Worm (Caenorhabditis elegans) whole organism, L4/young adult: ENCODE results near the gene sri-29.

Source experiments
- W03F9.2 ChIP-seq: fragments of 150-350 bp; optimal IDR thresholded peaks from 2 replicates; lab custom pipeline; 2014; ENCODE audit warnings: missing biosample characterization, missing genetic modification characterization
- dao-5 ChIP-seq: sonication (generic microtip); optimal IDR thresholded peaks from 2 replicates; lab custom pipeline; 2016; ENCODE audit warnings: missing genotype, missing genetic modification characterization, moderate library complexity, missing compliant biosample characterization
- him-1 ChIP-seq: sonication (generic microtip); optimal IDR thresholded peaks from 2 replicates; lab custom pipeline; 2016; ENCODE audit warnings: missing genotype, missing genetic modification reagents, missing genetic modification characterization, missing compliant biosample characterization

The sri-29 gene

DNA sequence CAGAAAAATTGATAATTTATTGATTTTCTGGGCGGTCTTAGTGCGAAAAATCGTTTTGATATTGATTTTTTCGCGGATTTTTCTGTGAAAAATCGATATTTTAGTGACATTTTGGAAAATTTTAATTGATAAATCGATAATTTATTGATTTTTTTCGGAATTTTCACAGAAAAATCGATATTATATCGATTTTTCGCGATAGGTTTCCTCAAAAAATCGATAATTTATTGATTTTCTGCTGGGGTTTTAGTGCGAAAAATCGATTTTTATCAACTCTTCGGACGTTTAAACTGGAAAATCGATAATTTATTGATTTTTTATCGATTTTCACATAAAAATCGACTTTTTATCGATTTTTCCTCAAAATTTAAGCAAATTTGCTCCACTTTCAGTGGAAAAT lies 23.3 kb downstream of the sri-29 start:
- TF ChIP-seq W03F9.2 (tag; lab: Kevin White, UChicago) (no peak), him-1 (tag; lab: Kevin White, UChicago) (no peak), dao-5 (tag; lab: Kevin White, UChicago) (no peak)

DNA sequence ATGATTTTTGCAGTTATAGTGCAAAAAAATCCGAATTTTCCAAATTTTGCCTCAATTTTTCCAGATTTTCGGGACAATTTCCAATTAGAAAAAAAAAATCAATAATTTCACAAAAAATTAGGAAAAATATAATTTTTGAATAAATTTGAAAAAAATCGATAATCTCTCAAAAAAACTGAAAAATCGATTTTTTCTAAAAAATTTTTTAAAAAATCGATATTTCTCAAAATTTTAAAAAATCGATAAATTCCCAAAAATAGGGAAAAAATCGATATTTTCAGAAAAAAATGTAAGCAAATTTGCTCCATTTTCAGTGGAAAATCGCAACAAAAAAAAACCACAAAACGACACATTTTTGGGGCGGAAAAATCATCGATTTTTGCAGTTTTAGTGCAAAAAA lies 23.8 kb downstream of the sri-29 start:
- no peak for TF ChIP-seq him-1 (tag; lab: Kevin White, UChicago)

DNA sequence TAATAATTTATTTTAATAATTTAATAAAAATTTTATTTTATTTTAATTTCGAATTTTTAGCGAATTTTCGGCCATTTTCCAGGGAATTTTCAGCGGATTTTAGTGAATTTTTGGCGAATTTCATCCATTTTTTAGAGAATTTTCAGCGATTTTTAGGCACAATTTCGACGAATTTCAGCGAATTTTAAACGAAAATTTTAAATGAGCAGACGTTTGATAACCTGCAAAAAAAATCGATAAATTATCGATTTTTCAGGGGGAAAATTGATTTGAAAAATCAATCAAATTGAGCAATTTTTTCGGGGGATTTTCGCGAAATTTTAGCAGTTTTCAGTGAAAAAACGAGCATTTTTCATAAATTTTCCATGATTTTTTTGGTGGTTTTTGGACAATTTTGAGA lies 24.5 kb downstream of the sri-29 start:
- no peak for TF ChIP-seq him-1 (tag; lab: Kevin White, UChicago)
- no peak for TF ChIP-seq dao-5 (tag; lab: Kevin White, UChicago)

DNA sequence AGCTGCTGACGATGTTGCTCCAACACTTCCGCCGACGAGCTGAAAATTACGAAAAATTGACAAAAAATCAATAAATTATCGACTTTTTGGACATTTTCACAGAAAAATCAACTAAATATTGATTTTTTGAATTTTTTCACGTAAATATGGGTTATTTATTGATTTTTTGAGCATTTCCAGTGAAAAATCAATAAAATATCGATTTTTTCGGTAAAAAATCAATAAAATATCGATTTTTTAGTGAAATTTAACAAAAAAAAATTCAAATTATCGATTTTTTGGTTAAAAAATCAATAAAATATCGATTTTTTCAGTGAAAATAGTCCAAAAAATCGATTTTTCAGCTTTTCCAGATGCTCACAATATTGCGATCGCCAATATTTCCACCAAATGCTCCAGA lies 26.1 kb downstream of the sri-29 start:
- TF ChIP-seq W03F9.2 (tag; lab: Kevin White, UChicago), result no peak
- TF ChIP-seq dao-5 (tag; lab: Kevin White, UChicago), result no peak
- no peak for TF ChIP-seq him-1 (tag; lab: Kevin White, UChicago)

DNA sequence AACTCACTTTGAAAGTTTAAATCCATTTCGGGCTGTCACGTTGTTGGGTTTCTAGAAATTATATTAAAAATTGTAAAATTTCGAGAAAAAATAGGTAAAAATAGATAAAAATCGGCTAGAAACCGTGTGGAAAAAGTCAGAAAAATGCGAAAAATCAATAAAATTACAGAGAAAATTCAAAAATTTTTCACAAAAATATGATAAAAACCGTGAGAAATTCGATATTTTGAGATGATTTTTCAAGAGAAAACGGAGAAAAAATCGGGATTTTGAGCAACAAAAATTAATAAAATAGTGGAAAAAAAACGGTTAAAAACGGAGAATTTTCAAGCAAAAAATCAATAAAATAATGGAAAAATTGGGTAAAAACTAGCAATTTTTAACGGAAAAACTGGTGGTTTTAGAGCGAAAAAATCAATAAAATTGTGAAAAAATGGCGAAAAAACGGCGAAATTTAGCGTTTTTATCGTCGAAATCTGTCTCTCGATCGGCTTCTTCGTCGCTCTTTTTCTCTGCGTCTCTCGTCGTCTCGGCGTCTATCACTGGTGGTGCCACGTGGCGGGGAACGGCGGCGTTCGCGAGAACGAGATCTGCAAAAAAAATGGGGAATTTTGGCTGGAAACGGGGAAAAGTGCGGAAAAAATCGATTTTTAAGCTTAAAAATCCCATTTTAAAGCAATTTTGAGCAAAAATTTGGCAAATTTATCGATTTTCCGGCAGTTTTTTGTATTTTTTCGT lies 27.1 kb downstream of the sri-29 start, which contains the start of gene Y25C1A.7:
Gene Y25C1A.7, minus strand, starts transcription at position 51 of the 738 bp plus-strand sequence.
- TF ChIP-seq W03F9.2 (tag; lab: Kevin White, UChicago), result no peak

DNA sequence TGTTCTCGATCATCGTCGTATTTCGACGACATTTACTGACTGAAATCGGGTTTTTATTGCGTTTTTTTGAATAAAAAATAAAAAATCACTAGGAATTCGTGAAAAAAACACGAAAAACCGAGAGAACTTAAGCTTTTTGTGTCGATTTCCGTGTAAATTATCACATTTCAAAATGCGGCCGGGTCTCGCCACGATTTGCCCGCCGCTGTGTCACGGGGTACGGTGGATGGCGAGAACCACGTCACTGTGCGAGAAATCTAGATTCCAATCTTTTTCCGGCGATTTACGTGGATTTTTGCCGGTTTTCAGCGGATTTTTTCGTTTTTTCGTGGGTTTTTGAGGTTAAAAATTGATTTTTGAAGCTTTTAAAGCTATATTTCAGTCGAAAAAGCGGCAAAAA lies 32.8 kb downstream of the sri-29 start, which contains the start of gene Y25C1A.8:
Gene Y25C1A.8, minus strand, starts transcription at position 45 of the 400 bp plus-strand sequence.
- TF ChIP-seq him-1 (tag; lab: Kevin White, UChicago) (peak; percentile 70), W03F9.2 (tag; lab: Kevin White, UChicago) (peak; percentile 79), dao-5 (tag; lab: Kevin White, UChicago) (no peak)

DNA sequence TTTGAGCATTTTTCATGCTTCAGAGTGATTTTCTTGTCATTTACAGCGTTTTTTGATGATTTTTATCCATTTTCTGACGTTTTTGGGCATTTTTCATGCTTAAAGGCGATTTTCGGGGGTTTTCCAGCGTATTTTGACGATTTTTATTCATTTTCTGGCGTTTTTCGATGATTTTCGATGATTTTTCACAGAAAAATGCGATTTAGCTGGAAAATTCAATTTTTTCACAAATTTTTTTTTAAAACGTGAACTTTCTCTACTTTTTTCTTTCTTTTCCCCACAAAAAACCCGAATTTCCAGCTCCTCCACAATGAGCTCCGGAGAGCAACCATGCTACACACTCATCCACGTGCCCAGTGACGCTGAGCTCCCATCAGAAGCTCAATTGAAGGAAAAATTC lies 34.4 kb downstream of the sri-29 start, which contains the start of gene copb-1:
Gene copb-1, plus strand, starts transcription at position 301 of the 400 bp plus-strand sequence.
- TF ChIP-seq dao-5 (tag; lab: Kevin White, UChicago), result no peak
- no peak for TF ChIP-seq W03F9.2 (tag; lab: Kevin White, UChicago)
- no peak for TF ChIP-seq him-1 (tag; lab: Kevin White, UChicago)

DNA sequence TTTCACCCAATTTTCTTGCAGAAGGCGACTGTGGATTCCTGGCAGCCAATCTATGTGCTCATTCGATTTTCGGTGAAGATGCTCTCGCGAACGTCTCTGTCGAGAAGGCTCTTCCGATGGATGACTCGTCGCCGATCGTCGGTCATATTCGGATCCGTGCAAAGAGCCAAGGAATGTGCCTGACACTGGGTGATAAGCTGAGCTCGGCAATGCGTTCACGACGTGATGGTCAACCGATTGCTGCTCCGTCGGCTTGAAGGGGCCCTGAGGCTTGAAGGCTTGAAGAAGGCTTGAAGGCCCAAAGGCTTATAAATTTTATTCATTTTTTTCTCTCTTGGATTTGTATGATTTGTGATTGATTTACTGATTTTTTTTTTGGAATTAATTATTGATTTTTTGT lies 43.0 kb downstream of the sri-29 start:
- TF ChIP-seq him-1 (tag; lab: Kevin White, UChicago), result no peak
- no peak for TF ChIP-seq W03F9.2 (tag; lab: Kevin White, UChicago)

DNA sequence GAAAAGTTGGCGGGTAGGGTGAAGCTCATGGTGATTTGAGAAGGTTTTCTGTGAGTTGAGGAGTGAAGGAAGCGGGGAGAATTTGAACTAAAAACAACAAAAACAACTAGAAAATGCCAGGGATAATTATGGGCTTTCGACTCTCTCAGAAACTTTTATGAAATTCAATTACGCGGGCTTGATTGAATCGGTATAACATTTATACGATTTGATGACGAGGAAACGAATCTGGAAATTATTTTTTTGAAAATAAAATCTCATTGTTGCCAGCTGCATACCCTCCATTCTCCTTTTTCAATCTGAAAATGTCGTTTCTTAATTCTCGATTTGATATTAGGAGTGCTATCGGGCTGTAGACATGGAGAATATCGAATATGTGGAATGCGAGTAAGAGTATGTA lies 47.1 kb downstream of the sri-29 start, which contains the start of gene srg-21:
Gene srg-21, minus strand, starts transcription at position 101 of the 400 bp plus-strand sequence.
- TF ChIP-seq him-1 (tag; lab: Kevin White, UChicago) (no peak), W03F9.2 (tag; lab: Kevin White, UChicago) (no peak), dao-5 (tag; lab: Kevin White, UChicago) (no peak)

DNA sequence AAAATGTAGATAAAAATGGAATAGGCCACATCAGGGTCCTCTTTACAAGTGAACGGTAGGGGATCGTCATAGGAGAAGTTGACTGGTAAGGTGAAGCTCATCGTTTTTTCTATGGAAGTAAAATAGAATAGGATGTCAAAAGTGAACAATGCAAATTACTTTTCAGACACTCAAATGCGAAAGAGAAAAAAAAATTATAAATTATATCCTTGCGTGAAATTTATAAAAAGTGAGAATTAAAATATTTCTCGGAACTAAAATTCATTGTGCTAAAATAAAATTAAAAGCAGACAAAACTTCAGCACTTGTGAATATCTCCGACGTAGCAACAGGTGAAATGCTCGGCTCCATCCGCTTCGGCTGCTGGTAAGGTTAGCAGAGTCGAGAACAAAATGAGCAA lies 49.2 kb downstream of the sri-29 start, which contains the start of gene srg-22:
Gene srg-22, minus strand, starts transcription at position 101 of the 400 bp plus-strand sequence.
- no peak for TF ChIP-seq dao-5 (tag; lab: Kevin White, UChicago)
- no peak for TF ChIP-seq W03F9.2 (tag; lab: Kevin White, UChicago)
- no peak for TF ChIP-seq him-1 (tag; lab: Kevin White, UChicago)
